Fruit fly (Drosophila melanogaster) whole organism: Measurements from ENCODE around the gene CG11889.

Experiments used
- CG8478 ChIP-seq: fragments of >200 bp; optimal IDR thresholded peaks from 2 replicates; lab custom pipeline; 2018; ENCODE audit warnings: inconsistent platforms
- EcR ChIP-seq, 2 experiments: fragments of >200 bp; optimal IDR thresholded peaks; 2 replicates each; lab custom pipeline; 2017; ENCODE audit warnings: missing biosample characterization in 2 of 2, missing genetic modification characterization in 2 of 2, missing genetic modification reagents in 2 of 2
- usp ChIP-seq: fragments of >200 bp; optimal IDR thresholded peaks from 2 replicates; lab custom pipeline; 2017; ENCODE audit warnings: missing biosample characterization, missing genetic modification characterization, mixed read lengths

- no peak for TF ChIP-seq EcR (GFP tag; optimal IDR thresholded peaks at IDR 0.05; lab: Kevin White, UChicago)
- no peak for TF ChIP-seq usp (GFP tag; lab: Kevin White, UChicago)
- no peak for TF ChIP-seq CG8478
These were observed 33.9 kb upstream of the CG11889 start for dm6 chr3R:25236121-25236520.
